Fruit fly (Drosophila melanogaster) whole organism, wandering third instar larva: ENCODE results near the gene CG31793.

ENCODE experiments used
- Abd-B ChIP-seq: fragments of >200 bp; optimal IDR thresholded peaks from 2 replicates; lab custom pipeline; 2017; ENCODE audit warnings: missing biosample characterization, missing genetic modification characterization
- CG32264 ChIP-seq: fragments of 200-800 bp; sonication (Bioruptor generic); optimal IDR thresholded peaks from 2 replicates; lab custom pipeline; 2016; ENCODE audit warnings: missing biosample characterization, missing genetic modification characterization
- CrebA ChIP-seq: fragments of 200-800 bp; sonication (Bioruptor generic); optimal IDR thresholded peaks from 2 replicates; lab custom pipeline; 2016; ENCODE audit warnings: missing biosample characterization, mild to moderate bottlenecking, missing genetic modification characterization, borderline replicate concordance
- Dfd ChIP-seq: fragments of >200 bp; optimal IDR thresholded peaks from 2 replicates; lab custom pipeline; 2017; ENCODE audit warnings: missing biosample characterization, missing genetic modification characterization
- Dif ChIP-seq: fragments of 200-275, 200-300 bp; sonication (Bioruptor generic); optimal IDR thresholded peaks from 2 replicates; lab custom pipeline; 2018; ENCODE audit warnings: missing biosample characterization, missing genetic modification characterization; ENCODE audit not compliant: partially characterized antibody
- HLH106 ChIP-seq: fragments of 200-800 bp; optimal IDR thresholded peaks from 3 replicates; lab custom pipeline; 2019; ENCODE audit warnings: missing biosample characterization, mild to moderate bottlenecking, missing genetic modification characterization, moderate library complexity
- Hnf4 ChIP-seq: fragments of 200-800 bp; sonication (Bioruptor generic); optimal IDR thresholded peaks from 2 replicates; lab custom pipeline; 2016; ENCODE audit warnings: missing biosample characterization, mild to moderate bottlenecking, missing genetic modification characterization
- Hr78 ChIP-seq: fragments of >200 bp; optimal IDR thresholded peaks from 2 replicates; lab custom pipeline; 2017; ENCODE audit warnings: missing biosample characterization, missing genetic modification characterization
- Hr83 ChIP-seq: fragments of 200-300 bp; sonication (Bioruptor generic); optimal IDR thresholded peaks from 2 replicates; lab custom pipeline; 2016; ENCODE audit warnings: missing biosample characterization, mild to moderate bottlenecking, missing genetic modification characterization, moderate library complexity; ENCODE audit not compliant: poor library complexity, severe bottlenecking
- Jra ChIP-seq: sonication (Bioruptor generic); optimal IDR thresholded peaks from 2 replicates; lab custom pipeline; 2016; ENCODE audit warnings: missing biosample characterization, missing genetic modification characterization
- Mio ChIP-seq: sonication (Bioruptor generic); optimal IDR thresholded peaks from 2 replicates; lab custom pipeline; 2016; ENCODE audit warnings: missing biosample characterization, missing genetic modification characterization
- Myc ChIP-seq: fragments of >200 bp; optimal IDR thresholded peaks from 2 replicates; lab custom pipeline; 2017
- N ChIP-seq: fragments of >200 bp; optimal IDR thresholded peaks from 2 replicates; lab custom pipeline; 2018; ENCODE audit warnings: missing biosample characterization, missing external identifiers, missing genetic modification characterization
- Rel ChIP-seq, 2 experiments: fragments of 200-800 bp; sonication (Bioruptor generic) in 1 of 2; optimal IDR thresholded peaks; 2 replicates in 1 of 2; 3 replicates in 1 of 2; lab custom pipeline; 2016 to 2019; ENCODE audit warnings: mild to moderate bottlenecking in 2 of 2, missing biosample characterization in 2 of 2, missing genetic modification characterization in 2 of 2, moderate library complexity in 1 of 2
- Vsx2 ChIP-seq: fragments of 200-300, 225-300 bp; sonication (Bioruptor generic); optimal IDR thresholded peaks from 2 replicates; lab custom pipeline; 2018; ENCODE audit warnings: missing biosample characterization, missing genetic modification characterization; ENCODE audit not compliant: partially characterized antibody
- br ChIP-seq: fragments of 200-800 bp; sonication (Bioruptor generic); optimal IDR thresholded peaks from 2 replicates; lab custom pipeline; 2016; ENCODE audit warnings: missing biosample characterization, missing genetic modification characterization
- brk ChIP-seq: fragments of 200-800 bp; sonication (Bioruptor generic); optimal IDR thresholded peaks from 2 replicates; lab custom pipeline; 2016; ENCODE audit warnings: missing biosample characterization, mild to moderate bottlenecking, missing genetic modification characterization
- dl ChIP-seq, 2 experiments: fragments of 175-275, 200-275 bp in 1 of 2; fragments of 200-275 bp in 1 of 2; sonication (Bioruptor generic); optimal IDR thresholded peaks; lab custom pipeline; 2018; ENCODE audit warnings: mild to moderate bottlenecking in 2 of 2, missing biosample characterization in 2 of 2, missing genetic modification characterization in 2 of 2, moderate library complexity in 2 of 2; ENCODE audit not compliant: partially characterized antibody in 2 of 2, insufficient read depth in 1 of 2
- dsf ChIP-seq: sonication (Bioruptor generic); optimal IDR thresholded peaks from 2 replicates; lab custom pipeline; 2016; ENCODE audit warnings: missing biosample characterization, missing genetic modification characterization, borderline replicate concordance
- ey ChIP-seq: fragments of 200-800 bp; sonication (Bioruptor generic); optimal IDR thresholded peaks from 2 replicates; lab custom pipeline; 2016; ENCODE audit warnings: missing biosample characterization, missing genetic modification characterization
- foxo ChIP-seq, 2 experiments: fragments of 200-800 bp; sonication (Bioruptor generic); optimal IDR thresholded peaks; 2 replicates in 1 of 2; 3 replicates in 1 of 2; lab custom pipeline; 2016 to 2017; ENCODE audit warnings: missing biosample characterization in 2 of 2, missing genetic modification characterization in 2 of 2
- h ChIP-seq: fragments of 200-800 bp; sonication (Bioruptor generic); optimal IDR thresholded peaks from 3 replicates; lab custom pipeline; 2016; ENCODE audit warnings: missing biosample characterization, mild to moderate bottlenecking, missing genetic modification characterization
- jim ChIP-seq: fragments of 175-275, 200-325 bp; sonication (Bioruptor generic); optimal IDR thresholded peaks from 2 replicates; lab custom pipeline; 2016; ENCODE audit warnings: missing biosample characterization, mild to moderate bottlenecking, missing genetic modification characterization
- lola ChIP-seq: fragments of >200 bp; optimal IDR thresholded peaks from 2 replicates; lab custom pipeline; 2017; ENCODE audit warnings: missing biosample characterization, missing genetic modification characterization
- pan ChIP-seq: fragments of >200 bp; optimal IDR thresholded peaks from 2 replicates; lab custom pipeline; 2017
- psq ChIP-seq: fragments of 200-800 bp; sonication (Bioruptor generic); optimal IDR thresholded peaks from 3 replicates; lab custom pipeline; 2017; ENCODE audit warnings: missing biosample characterization, mild to moderate bottlenecking, missing genetic modification characterization, moderate library complexity
- rgr ChIP-seq: fragments of 200-800 bp; sonication (Bioruptor generic); optimal IDR thresholded peaks from 3 replicates; lab custom pipeline; 2016; ENCODE audit warnings: missing biosample characterization, mild to moderate bottlenecking, missing genetic modification characterization
- sage ChIP-seq: fragments of 200-800 bp; sonication (Bioruptor generic); optimal IDR thresholded peaks from 2 replicates; lab custom pipeline; 2016; ENCODE audit warnings: missing biosample characterization, mild to moderate bottlenecking, missing genetic modification characterization
- sv ChIP-seq: fragments of 200-800 bp; sonication (Bioruptor generic); optimal IDR thresholded peaks from 3 replicates; lab custom pipeline; 2016; ENCODE audit warnings: missing biosample characterization, missing genetic modification characterization
- tai ChIP-seq: sonication (Bioruptor generic); optimal IDR thresholded peaks from 2 replicates; lab custom pipeline; 2016; ENCODE audit warnings: missing biosample characterization, missing genetic modification characterization
- usp ChIP-seq: fragments of >200 bp; optimal IDR thresholded peaks from 2 replicates; lab custom pipeline; 2017; ENCODE audit warnings: missing biosample characterization, missing genetic modification characterization
- woc ChIP-seq: sonication (Bioruptor generic); optimal IDR thresholded peaks from 2 replicates; lab custom pipeline; 2016; ENCODE audit warnings: missing biosample characterization, mild to moderate bottlenecking, missing genetic modification characterization

CG31793 gene

DNA sequence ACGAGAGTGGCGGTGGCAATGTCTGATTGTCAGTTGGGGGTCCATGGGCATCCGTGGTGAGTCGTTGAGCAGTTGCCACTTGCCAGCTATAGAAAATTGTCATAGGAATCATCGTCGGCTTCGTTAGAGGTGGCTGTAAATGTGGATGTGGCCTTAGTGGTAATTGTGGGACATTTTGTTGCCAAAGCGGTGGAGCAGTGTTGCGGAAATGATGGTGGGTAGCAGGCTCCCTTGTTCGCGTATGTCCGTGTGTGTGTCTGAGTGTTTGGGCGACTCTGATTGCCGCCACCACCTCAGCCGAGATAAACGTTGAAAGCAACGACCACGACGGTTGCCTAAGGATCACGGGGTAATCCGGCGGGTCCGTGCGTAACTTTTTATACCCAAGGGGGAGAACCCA is 13.9 kb downstream of the CG31793 start:
- TF ChIP-seq sage (GFP tag; lab: Kevin White, UChicago) (no peak), HLH106 (no peak), Vsx2 (GFP tag; lab: Kevin White, UChicago) (no peak), pan (lab: Kevin White, UChicago) (no peak), woc (GFP tag; lab: Kevin White, UChicago) (no peak), usp (GFP tag; lab: Kevin White, UChicago) (no peak), Hr83 (GFP tag; lab: Kevin White, UChicago) (no peak), dl (GFP tag; optimal IDR thresholded peaks at IDR 0.05; lab: Kevin White, UChicago; ENCODE audit: insufficient read depth in 1 of 2, partially characterized antibody in 2 of 2) (no peak), Myc (no peak), Jra (GFP tag; lab: Kevin White, UChicago) (no peak), sv (GFP tag; lab: Kevin White, UChicago) (no peak), Mio (GFP tag; lab: Kevin White, UChicago) (no peak), h (GFP tag; lab: Kevin White, UChicago) (no peak), dsf (GFP tag; lab: Kevin White, UChicago) (no peak), jim (GFP tag; lab: Kevin White, UChicago) (no peak)

DNA sequence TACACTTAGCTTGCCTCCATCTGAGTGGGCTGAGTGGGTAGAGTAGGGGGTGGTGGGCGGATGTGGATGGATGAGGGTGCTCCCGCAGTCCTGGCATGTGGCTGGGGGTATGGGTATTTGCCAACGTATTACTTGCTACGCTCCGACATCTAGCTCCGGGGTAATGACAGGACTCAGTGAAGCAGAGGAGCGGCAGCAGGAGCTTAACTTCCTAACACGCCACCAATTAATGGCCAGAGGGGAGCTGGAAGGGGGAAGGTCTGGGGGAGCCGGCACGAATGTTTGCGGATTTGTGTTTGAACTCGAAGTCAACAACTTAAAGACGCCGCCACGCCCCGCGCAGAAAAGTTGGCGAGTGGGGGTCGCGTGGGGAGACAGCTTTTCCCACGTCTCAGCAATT is 15.1 kb downstream of the CG31793 start:
- no peak for TF ChIP-seq tai (GFP tag; lab: Kevin White, UChicago)
- no peak for TF ChIP-seq brk (GFP tag; lab: Kevin White, UChicago)
- no peak for TF ChIP-seq Rel (GFP tag; optimal IDR thresholded peaks at IDR 0.05; lab: Kevin White, UChicago)
- TF ChIP-seq Rel (tag; optimal IDR thresholded peaks at IDR 0.05; lab: Kevin White, UChicago): no peak
- TF ChIP-seq Myc: no peak
- TF ChIP-seq rgr (GFP tag; lab: Kevin White, UChicago): no peak
- no peak for TF ChIP-seq h (GFP tag; lab: Kevin White, UChicago)
- no peak for TF ChIP-seq jim (GFP tag; lab: Kevin White, UChicago)
- TF ChIP-seq br (GFP tag; lab: Kevin White, UChicago): no peak
- TF ChIP-seq N (GFP tag; lab: Kevin White, UChicago): no peak
- no peak for TF ChIP-seq Dfd (GFP tag; lab: Kevin White, UChicago)
- TF ChIP-seq Dif (GFP tag; lab: Kevin White, UChicago): no peak

DNA sequence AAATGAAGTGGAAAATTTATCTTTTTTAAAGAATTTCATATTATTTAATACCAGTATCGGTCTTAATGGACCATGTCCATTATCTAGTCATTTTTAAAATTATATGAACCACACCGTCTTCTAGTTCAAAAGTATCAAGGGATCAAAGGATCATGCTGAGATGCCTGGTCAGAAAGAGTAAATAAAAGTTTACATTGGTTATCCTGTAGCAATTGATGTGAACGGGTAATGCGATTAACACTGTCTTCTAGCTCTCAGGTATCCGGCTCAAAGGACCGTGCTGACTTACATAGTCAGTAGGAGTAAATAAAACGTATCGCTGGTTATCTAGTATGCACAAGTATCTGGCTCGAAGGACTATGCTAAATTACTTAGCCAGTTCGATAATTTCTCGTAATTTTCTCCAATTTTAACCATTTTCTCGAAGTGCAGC is 16.0 kb downstream of the CG31793 start:
- TF ChIP-seq lola (GFP tag; lab: Kevin White, UChicago) (no peak), foxo (GFP tag; optimal IDR thresholded peaks at IDR 0.05; lab: Kevin White, UChicago) (peak in 1 of 2 experiments; percentile 6)

DNA sequence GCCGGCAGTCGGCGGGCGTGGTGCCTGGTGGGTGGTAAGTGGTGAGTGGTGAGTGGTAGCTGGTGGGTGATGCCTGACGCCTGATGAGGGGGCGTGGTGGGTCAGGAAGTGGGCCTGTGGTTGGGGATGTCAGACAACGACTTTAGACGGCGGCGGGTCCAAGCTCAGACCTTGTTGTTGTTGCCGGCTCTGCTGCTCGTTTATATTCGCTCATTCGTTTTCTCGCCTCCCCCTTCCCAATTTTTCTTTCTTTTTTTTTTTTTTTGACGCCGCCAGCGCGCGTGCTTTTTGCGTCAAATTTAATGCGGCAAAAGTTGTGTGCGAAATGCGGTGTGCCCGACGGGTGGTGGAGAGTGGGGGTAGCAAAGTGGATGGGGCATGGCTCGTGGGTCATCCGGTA is 16.5 kb downstream of the CG31793 start:
- no peak for TF ChIP-seq Abd-B (GFP tag; lab: Kevin White, UChicago)
- TF ChIP-seq woc (GFP tag; lab: Kevin White, UChicago): no peak
- no peak for TF ChIP-seq Jra (GFP tag; lab: Kevin White, UChicago)
- TF ChIP-seq psq (GFP tag; lab: Kevin White, UChicago): no peak
- TF ChIP-seq Dif (GFP tag; lab: Kevin White, UChicago): no peak
- TF ChIP-seq dsf (GFP tag; lab: Kevin White, UChicago): no peak
- no peak for TF ChIP-seq tai (GFP tag; lab: Kevin White, UChicago)
- no peak for TF ChIP-seq CrebA (GFP tag; lab: Kevin White, UChicago)

DNA sequence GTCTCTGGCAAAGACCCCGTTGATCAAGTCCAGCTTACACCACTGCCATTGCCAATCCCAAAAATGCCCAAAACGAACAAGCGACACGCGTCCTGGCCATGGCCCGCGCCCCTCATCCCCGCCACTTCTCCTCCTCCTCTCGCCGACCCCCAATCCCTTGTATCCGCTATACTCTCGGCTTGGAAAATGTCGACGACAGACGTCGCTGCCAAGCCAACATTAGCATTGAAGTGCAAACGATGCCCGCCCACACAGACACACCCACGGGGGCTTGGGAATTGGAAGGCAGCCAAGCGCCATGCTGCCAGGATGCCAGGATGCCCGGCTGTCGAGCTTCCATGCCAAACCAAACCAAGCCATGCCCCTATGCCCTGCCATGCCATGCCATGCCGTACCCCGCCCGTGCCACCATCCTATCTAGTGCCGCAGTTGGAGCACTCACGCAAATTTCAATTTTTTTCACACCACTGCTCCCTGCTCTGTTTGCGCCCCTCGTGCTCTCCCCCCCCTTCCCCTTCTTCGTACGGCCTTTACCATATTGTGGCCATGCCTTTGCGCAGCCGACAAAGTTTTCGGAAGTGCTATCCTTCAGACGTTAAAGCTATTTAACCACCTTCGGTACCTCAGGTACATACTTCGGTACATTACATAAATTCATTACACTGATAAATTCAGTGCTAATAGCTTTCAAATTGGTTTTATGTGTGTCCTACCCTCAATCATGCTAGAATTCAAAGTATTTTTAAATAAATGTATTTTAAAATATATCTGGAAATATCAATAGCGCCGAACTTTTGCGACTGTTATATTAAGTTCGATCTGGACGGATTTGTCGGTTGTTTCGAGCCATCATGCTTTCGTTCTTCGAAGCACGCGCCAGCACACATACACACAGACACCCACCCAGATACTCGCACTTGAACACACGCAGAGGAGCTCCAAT is 18.4 kb downstream of the CG31793 start:
- TF ChIP-seq usp (GFP tag; lab: Kevin White, UChicago): no peak
- no peak for TF ChIP-seq dl (GFP tag; optimal IDR thresholded peaks at IDR 0.05; lab: Kevin White, UChicago; ENCODE audit: insufficient read depth in 1 of 2, partially characterized antibody in 2 of 2)
- no peak for TF ChIP-seq N (GFP tag; lab: Kevin White, UChicago)
- peak; percentile 73 for TF ChIP-seq br (GFP tag; lab: Kevin White, UChicago)
- TF ChIP-seq jim (GFP tag; lab: Kevin White, UChicago): no peak
- peak; percentile 43 for TF ChIP-seq Rel (GFP tag; optimal IDR thresholded peaks at IDR 0.05; lab: Kevin White, UChicago)
- TF ChIP-seq Rel (tag; optimal IDR thresholded peaks at IDR 0.05; lab: Kevin White, UChicago): peak; percentile 49
- TF ChIP-seq Myc: no peak
- TF ChIP-seq brk (GFP tag; lab: Kevin White, UChicago): peak; percentile 16
- TF ChIP-seq Vsx2 (GFP tag; lab: Kevin White, UChicago): no peak
- peak; percentile 16 for TF ChIP-seq Hnf4 (GFP tag; lab: Kevin White, UChicago)
- TF ChIP-seq ey (GFP tag; lab: Kevin White, UChicago): peak; percentile 62
- peak; percentile 49 for TF ChIP-seq sage (GFP tag; lab: Kevin White, UChicago)
- peak; percentile 87 for TF ChIP-seq h (GFP tag; lab: Kevin White, UChicago)
- TF ChIP-seq Jra (GFP tag; lab: Kevin White, UChicago): no peak
- peak in 1 of 2 experiments; percentile 87 for TF ChIP-seq foxo (GFP tag; optimal IDR thresholded peaks at IDR 0.05; lab: Kevin White, UChicago)
- TF ChIP-seq pan (lab: Kevin White, UChicago): no peak
- peak; percentile 76 for TF ChIP-seq rgr (GFP tag; lab: Kevin White, UChicago)
- peak; percentile 64 for TF ChIP-seq woc (GFP tag; lab: Kevin White, UChicago)
- no peak for TF ChIP-seq Abd-B (GFP tag; lab: Kevin White, UChicago)
- peak; percentile 64 for TF ChIP-seq psq (GFP tag; lab: Kevin White, UChicago)
- peak; percentile 85 for TF ChIP-seq HLH106
- TF ChIP-seq CG32264 (GFP tag; lab: Kevin White, UChicago): peak; percentile 14
- no peak for TF ChIP-seq Dfd (GFP tag; lab: Kevin White, UChicago)
- no peak for TF ChIP-seq dsf (GFP tag; lab: Kevin White, UChicago)
- TF ChIP-seq Hr78 (GFP tag; lab: Kevin White, UChicago): no peak
- TF ChIP-seq tai (GFP tag; lab: Kevin White, UChicago): no peak
- TF ChIP-seq lola (GFP tag; lab: Kevin White, UChicago): no peak
- peak; percentile 47 for TF ChIP-seq CrebA (GFP tag; lab: Kevin White, UChicago)
- TF ChIP-seq Mio (GFP tag; lab: Kevin White, UChicago): no peak
- TF ChIP-seq sv (GFP tag; lab: Kevin White, UChicago): peak; percentile 50
